Worm (Caenorhabditis elegans) whole organism, early embryonic: ENCODE data around the gene hsp-3.

Experiments
- F13C5.2 ChIP-seq: sonication (generic microtip); optimal IDR thresholded peaks from 2 replicates; lab custom pipeline; 2017; ENCODE audit warnings: mild to moderate bottlenecking, missing genetic modification characterization, inconsistent platforms, missing compliant biosample characterization
- ama-1 ChIP-seq: fragments of 150-350 bp; optimal IDR thresholded peaks from 2 replicates; lab custom pipeline; 2014
- hmbx-1 ChIP-seq: sonication (generic microtip); optimal IDR thresholded peaks from 2 replicates; lab custom pipeline; 2016; ENCODE audit warnings: mild to moderate bottlenecking, missing genetic modification characterization, missing compliant biosample characterization
- hmg-4 ChIP-seq: fragments of 200-800 bp; sonication (Bioruptor generic); optimal IDR thresholded peaks from 2 replicates; lab custom pipeline; 2018; ENCODE audit warnings: mild to moderate bottlenecking, missing genetic modification characterization, missing compliant biosample characterization
- tbx-11 ChIP-seq: fragments of 200-800 bp; sonication (Bioruptor generic); IDR thresholded peaks from 2 replicates; pipeline ENCODE4 v1.3.6; 2022; ENCODE audit warnings: missing genetic modification characterization, missing compliant biosample characterization

DNA sequence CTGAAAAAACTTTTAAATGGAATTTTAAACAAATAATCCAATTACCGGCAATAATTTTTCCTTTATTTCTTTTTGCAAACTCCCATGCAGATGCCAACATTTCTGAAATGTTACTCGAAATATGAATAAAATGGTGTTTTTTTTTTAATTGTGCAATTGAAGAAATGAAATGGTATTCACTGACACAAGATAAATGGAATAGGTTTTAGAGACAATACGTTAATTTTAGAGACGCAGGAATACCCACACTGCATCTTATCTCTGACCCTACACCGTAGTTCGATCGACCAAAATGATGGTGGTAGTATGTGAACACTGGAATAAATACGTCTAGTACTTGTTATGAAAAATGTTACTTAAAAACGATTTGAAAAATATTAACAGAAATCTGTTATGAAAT lies 20.9 kb upstream of the hsp-3 start, which contains the start of gene prx-3:
- no peak for TF ChIP-seq ama-1 (lab: Kevin White, UChicago)
- TF ChIP-seq hmbx-1, result no peak
- no peak for TF ChIP-seq F13C5.2
- no peak for TF ChIP-seq hmg-4 (GFP tag; lab: Kevin White, UChicago)
- TF ChIP-seq tbx-11 (GFP tag; lab: Robert Waterston, UW), result no peak
